Worm (Caenorhabditis elegans) whole organism, midembryonic: ENCODE measurements around the gene Y38H6A.1.

Experiments used
- T22C8.4 ChIP-seq: fragments of 200-800 bp; sonication (Bioruptor generic); IDR thresholded peaks from 2 replicates; pipeline ENCODE4 v1.3.6; 2022; ENCODE audit warnings: missing genetic modification characterization, missing compliant biosample characterization
- cog-1 ChIP-seq: sonication (generic microtip); optimal IDR thresholded peaks from 2 replicates; lab custom pipeline; 2016; ENCODE audit warnings: missing genetic modification characterization, missing compliant biosample characterization
- flt-1 ChIP-seq: fragments of 200-800 bp; sonication (Bioruptor generic); IDR thresholded peaks from 2 replicates; pipeline ENCODE4 v1.3.6; 2022; ENCODE audit warnings: missing genetic modification characterization, missing compliant biosample characterization
- klf-2 ChIP-seq: fragments of 200-800 bp; sonication (Bioruptor generic); conservative IDR thresholded peaks from 2 replicates; pipeline ENCODE4 v1.3.6; 2022; ENCODE audit warnings: missing genetic modification reagents, missing genetic modification characterization, missing compliant biosample characterization
- med-1 ChIP-seq: sonication (generic microtip); optimal IDR thresholded peaks from 2 replicates; lab custom pipeline; 2017; ENCODE audit warnings: missing genetic modification characterization, mild to moderate bottlenecking, missing compliant biosample characterization, antibody characterized with exemption, missing genetic modification reagents; ENCODE audit not compliant: insufficient read depth
- ref-1 ChIP-seq: fragments of 200-800 bp; sonication (Bioruptor generic); conservative IDR thresholded peaks from 2 replicates; pipeline ENCODE4 v1.3.6; 2022; ENCODE audit warnings: missing genetic modification reagents, missing genetic modification characterization, missing compliant biosample characterization
- tab-1 ChIP-seq: fragments of 200-800 bp; sonication (Bioruptor generic); IDR thresholded peaks from 2 replicates; pipeline ENCODE4 v1.3.6; 2022; ENCODE audit warnings: missing genetic modification characterization, missing compliant biosample characterization
- ztf-23 ChIP-seq: fragments of 200-800 bp; sonication (Bioruptor generic); IDR thresholded peaks from 2 replicates; pipeline ENCODE4 v1.3.6; 2022; ENCODE audit warnings: missing genetic modification reagents, missing genetic modification characterization, missing compliant biosample characterization
- ztf-29 ChIP-seq: fragments of 200-800 bp; sonication (Bioruptor generic); IDR thresholded peaks from 2 replicates; pipeline ENCODE4 v1.3.6; 2022; ENCODE audit warnings: missing genetic modification reagents, missing genetic modification characterization, missing compliant biosample characterization

Y38H6A.1 gene

ce11 chrV:20310575-20310974 lies 14.9 kb upstream of the Y38H6A.1 start, which contains the start of gene ZC15.10:
Gene ZC15.10, plus strand, starts transcription at chrV:20310736.
- TF ChIP-seq ref-1 (GFP tag; lab: Robert Waterston, UW) (no peak), ztf-23 (no peak), flt-1 (no peak), med-1 (GFP tag; lab: Kevin White, UChicago) (no peak), cog-1 (tag; lab: Kevin White, UChicago) (no peak), T22C8.4 (GFP tag; lab: Robert Waterston, UW) (no peak), tab-1 (GFP tag; lab: Robert Waterston, UW) (no peak), ztf-29 (GFP tag; lab: Robert Waterston, UW) (no peak), klf-2 (GFP tag; lab: Robert Waterston, UW) (no peak)

- no peak for TF ChIP-seq flt-1
These were observed 14.0 kb upstream of the Y38H6A.1 start, which contains the start of gene clec-262 for ce11 chrV:20311519-20311918. Gene clec-262, plus strand, starts transcription at chrV:20311819.

ce11 chrV:20317442-20317841 lies 8.1 kb upstream of the Y38H6A.1 start, which contains the start of gene Y113G7C.1:
Gene Y113G7C.1, plus strand, starts transcription at chrV:20317742.
- TF ChIP-seq ztf-23: no peak
- peak; percentile 20; the same call in 1 of the 2 replicates for TF ChIP-seq T22C8.4 (GFP tag; lab: Robert Waterston, UW)

ce11 chrV:20335264-20335663 lies 9.7 kb downstream of the Y38H6A.1 start, which contains the start of gene Y38H6A.5:
Gene Y38H6A.5, minus strand, starts transcription at chrV:20335364.
- TF ChIP-seq flt-1 (no peak), tab-1 (GFP tag; lab: Robert Waterston, UW) (no peak), med-1 (GFP tag; lab: Kevin White, UChicago) (no peak), ztf-23 (no peak), klf-2 (GFP tag; lab: Robert Waterston, UW) (no peak), ztf-29 (GFP tag; lab: Robert Waterston, UW) (no peak), T22C8.4 (GFP tag; lab: Robert Waterston, UW) (no peak), cog-1 (tag; lab: Kevin White, UChicago) (no peak), ref-1 (GFP tag; lab: Robert Waterston, UW) (no peak)

ce11 chrV:20338020-20338419 lies 12.5 kb downstream of the Y38H6A.1 start:
- TF ChIP-seq cog-1 (tag; lab: Kevin White, UChicago) (no peak), med-1 (GFP tag; lab: Kevin White, UChicago) (no peak), tab-1 (GFP tag; lab: Robert Waterston, UW) (no peak)

ce11 chrV:20338870-20339269 lies 13.4 kb downstream of the Y38H6A.1 start:
- TF ChIP-seq med-1 (GFP tag; lab: Kevin White, UChicago) (no peak), flt-1 (no peak), ref-1 (GFP tag; lab: Robert Waterston, UW) (no peak), tab-1 (GFP tag; lab: Robert Waterston, UW) (no peak), cog-1 (tag; lab: Kevin White, UChicago) (no peak), ztf-23 (no peak), T22C8.4 (GFP tag; lab: Robert Waterston, UW) (no peak), klf-2 (GFP tag; lab: Robert Waterston, UW) (no peak), ztf-29 (GFP tag; lab: Robert Waterston, UW) (no peak)

- TF ChIP-seq flt-1: no peak
- TF ChIP-seq cog-1 (tag; lab: Kevin White, UChicago): no peak
- TF ChIP-seq med-1 (GFP tag; lab: Kevin White, UChicago): no peak
- TF ChIP-seq tab-1 (GFP tag; lab: Robert Waterston, UW): no peak
- no peak for TF ChIP-seq klf-2 (GFP tag; lab: Robert Waterston, UW)
- TF ChIP-seq T22C8.4 (GFP tag; lab: Robert Waterston, UW): no peak
- no peak for TF ChIP-seq ref-1 (GFP tag; lab: Robert Waterston, UW)
- no peak for TF ChIP-seq ztf-23
- no peak for TF ChIP-seq ztf-29 (GFP tag; lab: Robert Waterston, UW)
These were observed 19.4 kb downstream of the Y38H6A.1 start, which contains the start of gene Y38H6A.3 for ce11 chrV:20344889-20345288. Gene Y38H6A.3, plus strand, starts transcription at chrV:20345189.

- no peak for TF ChIP-seq flt-1
- no peak for TF ChIP-seq ref-1 (GFP tag; lab: Robert Waterston, UW)
- no peak for TF ChIP-seq med-1 (GFP tag; lab: Kevin White, UChicago)
- no peak for TF ChIP-seq klf-2 (GFP tag; lab: Robert Waterston, UW)
- no peak for TF ChIP-seq cog-1 (tag; lab: Kevin White, UChicago)
- no peak for TF ChIP-seq tab-1 (GFP tag; lab: Robert Waterston, UW)
- TF ChIP-seq ztf-23: no peak
- no peak for TF ChIP-seq ztf-29 (GFP tag; lab: Robert Waterston, UW)
- TF ChIP-seq T22C8.4 (GFP tag; lab: Robert Waterston, UW): no peak
These were observed 22.1 kb downstream of the Y38H6A.1 start for ce11 chrV:20347625-20348024.

- TF ChIP-seq tab-1 (GFP tag; lab: Robert Waterston, UW): no peak
- TF ChIP-seq ztf-29 (GFP tag; lab: Robert Waterston, UW): no peak
- TF ChIP-seq cog-1 (tag; lab: Kevin White, UChicago): no peak
- no peak for TF ChIP-seq ztf-23
- TF ChIP-seq T22C8.4 (GFP tag; lab: Robert Waterston, UW): no peak
- no peak for TF ChIP-seq med-1 (GFP tag; lab: Kevin White, UChicago)
- no peak for TF ChIP-seq flt-1
These were observed 24.9 kb downstream of the Y38H6A.1 start for ce11 chrV:20350382-20350781.

- TF ChIP-seq ztf-29 (GFP tag; lab: Robert Waterston, UW) (no peak), T22C8.4 (GFP tag; lab: Robert Waterston, UW) (no peak), flt-1 (no peak), ref-1 (GFP tag; lab: Robert Waterston, UW) (no peak), tab-1 (GFP tag; lab: Robert Waterston, UW) (no peak), cog-1 (tag; lab: Kevin White, UChicago) (no peak), ztf-23 (no peak), klf-2 (GFP tag; lab: Robert Waterston, UW) (no peak), med-1 (GFP tag; lab: Kevin White, UChicago) (no peak)
These were observed 25.7 kb downstream of the Y38H6A.1 start, which contains the start of gene K02E2.1 for ce11 chrV:20351195-20351594. Gene K02E2.1, plus strand, starts transcription at chrV:20351495.
